Fruit fly (Drosophila melanogaster): Measurements from ENCODE around the gene CG8349.

DNA sequence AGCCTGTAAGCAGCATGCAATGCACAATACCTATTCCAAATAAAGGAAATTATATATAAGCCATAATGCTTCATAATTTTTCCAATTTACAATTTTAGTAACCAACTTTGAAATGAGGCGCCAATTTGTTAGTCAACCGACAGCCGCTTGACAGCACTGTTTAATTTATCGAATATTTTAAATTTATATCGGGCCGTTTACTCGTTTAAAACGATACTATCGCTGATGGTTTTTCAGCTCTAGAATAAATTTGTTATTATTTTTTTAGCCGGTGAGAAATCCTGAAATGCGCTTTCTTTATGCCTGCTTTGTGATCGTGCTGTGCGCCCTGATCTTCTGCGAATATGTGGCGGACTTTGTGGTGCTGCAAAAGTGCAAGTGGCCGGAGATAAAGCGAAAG is 17.0 kb upstream of the CG8349 start, which contains the start of gene PGAP5:
- TF ChIP-seq Myc (optimal IDR thresholded peaks at IDR 0.05) = no peak
- TF ChIP-seq insv (optimal IDR thresholded peaks at IDR 0.05) = no peak
- TF ChIP-seq h (optimal IDR thresholded peaks at IDR 0.05) = no peak
- no peak for TF ChIP-seq ttk (optimal IDR thresholded peaks at IDR 0.05)
- no peak for TF ChIP-seq Sin3A (optimal IDR thresholded peaks at IDR 0.05)

Data from Kc167 (cell line).